Worm (Caenorhabditis elegans) whole organism, young adult: ENCODE results near the gene F44E2.7.

Experiments
- C06A6.2 ChIP-seq: fragments of 200-800 bp; sonication (Bioruptor generic); conservative IDR thresholded peaks from 2 replicates; pipeline ENCODE4 v1.3.6; 2022; ENCODE audit warnings: missing genetic modification characterization, missing compliant biosample characterization
- F10E7.11 ChIP-seq: sonication (generic microtip); optimal IDR thresholded peaks from 2 replicates; lab custom pipeline; 2017; ENCODE audit warnings: mild to moderate bottlenecking, missing genetic modification characterization, moderate library complexity, missing compliant biosample characterization
- F23B12.7 ChIP-seq: sonication (generic microtip); optimal IDR thresholded peaks from 2 replicates; lab custom pipeline; 2017; ENCODE audit warnings: missing genetic modification characterization, mild to moderate bottlenecking, missing compliant biosample characterization, antibody characterized with exemption, moderate library complexity; ENCODE audit not compliant: insufficient read depth
- F39B2.1 ChIP-seq: fragments of 200-800 bp; sonication (Bioruptor generic); IDR thresholded peaks from 2 replicates; pipeline ENCODE4 v1.3.6; 2022; ENCODE audit warnings: missing genetic modification reagents, missing genetic modification characterization, missing compliant biosample characterization
- K11D2.4 ChIP-seq: fragments of 200-800 bp; sonication (Bioruptor generic); IDR thresholded peaks from 2 replicates; pipeline ENCODE4 v1.3.6; 2022; ENCODE audit warnings: missing genetic modification reagents, missing genetic modification characterization, missing compliant biosample characterization
- Y53F4B.3 ChIP-seq: fragments of 200-800 bp; sonication (Bioruptor generic); IDR thresholded peaks from 2 replicates; pipeline ENCODE4 v1.3.6; 2022; ENCODE audit warnings: missing genetic modification reagents, missing genetic modification characterization, missing compliant biosample characterization
- Y53G8AR.9 ChIP-seq: fragments of 200-800 bp; sonication (Bioruptor generic); conservative IDR thresholded peaks from 2 replicates; pipeline ENCODE4 v1.3.6; 2022; ENCODE audit warnings: missing genetic modification reagents, missing genetic modification characterization, missing compliant biosample characterization
- Y56A3A.18 ChIP-seq: fragments of 200-800 bp; sonication (Bioruptor generic); IDR thresholded peaks from 2 replicates; pipeline ENCODE4 v1.3.6; 2022; ENCODE audit warnings: missing genetic modification reagents, missing genetic modification characterization, missing compliant biosample characterization
- Y67H2A.10 ChIP-seq: fragments of 200-800 bp; sonication (Bioruptor generic); conservative IDR thresholded peaks from 2 replicates; pipeline ENCODE4 v1.3.6; 2022; ENCODE audit warnings: missing genetic modification reagents, missing genetic modification characterization, missing compliant biosample characterization
- Y95B8A.8 ChIP-seq: fragments of 200-800 bp; sonication (Bioruptor generic); IDR thresholded peaks from 2 replicates; pipeline ENCODE4 v1.3.6; 2022; ENCODE audit warnings: missing genetic modification reagents, missing genetic modification characterization, missing compliant biosample characterization
- ZK185.1 ChIP-seq: sonication (generic microtip); optimal IDR thresholded peaks from 2 replicates; lab custom pipeline; 2016; ENCODE audit warnings: mild to moderate bottlenecking, missing genetic modification characterization, missing compliant biosample characterization; ENCODE audit not compliant: poor library complexity, severe bottlenecking
- atf-7 ChIP-seq: sonication (generic microtip); optimal IDR thresholded peaks from 2 replicates; lab custom pipeline; 2017; ENCODE audit warnings: mild to moderate bottlenecking, missing genetic modification characterization, missing compliant biosample characterization
- attf-6 ChIP-seq: fragments of 200-800 bp; sonication (Bioruptor generic); IDR thresholded peaks from 2 replicates; pipeline ENCODE4 v1.3.6; 2022; ENCODE audit warnings: missing genetic modification reagents, missing genetic modification characterization, missing compliant biosample characterization
- bed-1 ChIP-seq: fragments of 200-800 bp; sonication (Bioruptor generic); IDR thresholded peaks from 2 replicates; pipeline ENCODE4 v1.3.6; 2022; ENCODE audit warnings: missing genetic modification reagents, missing genetic modification characterization, missing compliant biosample characterization
- cebp-2 ChIP-seq: fragments of 200-800 bp; sonication (Bioruptor generic); IDR thresholded peaks from 2 replicates; pipeline ENCODE4 v1.3.6; 2022; ENCODE audit warnings: missing genetic modification characterization, missing compliant biosample characterization
- ceh-27 ChIP-seq: fragments of 200-800 bp; sonication (Bioruptor generic); optimal IDR thresholded peaks from 2 replicates; lab custom pipeline; 2018; ENCODE audit warnings: mild to moderate bottlenecking, missing genetic modification characterization, moderate library complexity, missing compliant biosample characterization
- ceh-58 ChIP-seq: fragments of 200-800 bp; sonication (Bioruptor generic); IDR thresholded peaks from 2 replicates; pipeline ENCODE4 v1.3.6; 2022; ENCODE audit warnings: missing genetic modification characterization, missing compliant biosample characterization
- dox-1 ChIP-seq: fragments of 200-800 bp; sonication (Bioruptor generic); IDR thresholded peaks from 2 replicates; pipeline ENCODE4 v1.3.6; 2022; ENCODE audit warnings: missing genetic modification reagents, missing genetic modification characterization, missing compliant biosample characterization
- dpff-1 ChIP-seq: sonication (generic microtip); optimal IDR thresholded peaks from 2 replicates; lab custom pipeline; 2017; ENCODE audit warnings: mild to moderate bottlenecking, missing genetic modification characterization, missing compliant biosample characterization
- dpl-1 ChIP-seq: fragments of 150-350 bp; optimal IDR thresholded peaks from 2 replicates; lab custom pipeline; 2014; ENCODE audit warnings: missing biosample characterization, missing genetic modification reagents, missing genetic modification characterization
- efl-1 ChIP-seq: fragments of 150-350 bp; optimal IDR thresholded peaks from 2 replicates; lab custom pipeline; 2014; ENCODE audit warnings: missing biosample characterization, missing genetic modification reagents, missing genetic modification characterization
- let-526 ChIP-seq: fragments of 200-800 bp; sonication (Bioruptor generic); IDR thresholded peaks from 2 replicates; pipeline ENCODE4 v1.3.6; 2022; ENCODE audit warnings: missing genetic modification reagents, missing genetic modification characterization, missing compliant biosample characterization
- lin-26 ChIP-seq: fragments of 200-800 bp; sonication (Bioruptor generic); IDR thresholded peaks from 2 replicates; pipeline ENCODE4 v1.3.6; 2022; ENCODE audit warnings: missing genetic modification reagents, missing genetic modification characterization, missing compliant biosample characterization
- lin-35 ChIP-seq, 3 experiments: fragments of 150-350 bp in 2 of 3; sonication (generic microtip) in 1 of 3; optimal IDR thresholded peaks; 2 replicates each; lab custom pipeline; 2014 to 2018; ENCODE audit warnings: missing biosample characterization in 3 of 3, missing genetic modification characterization in 3 of 3, missing genetic modification reagents in 3 of 3
- lin-54 ChIP-seq: fragments of 200-800 bp; sonication (Bioruptor generic); optimal IDR thresholded peaks from 2 replicates; lab custom pipeline; 2018; ENCODE audit warnings: mild to moderate bottlenecking, missing genetic modification characterization, missing compliant biosample characterization
- madf-3 ChIP-seq: fragments of 200-800 bp; sonication (Bioruptor generic); IDR thresholded peaks from 2 replicates; pipeline ENCODE4 v1.3.6; 2022; ENCODE audit warnings: missing genetic modification reagents, missing genetic modification characterization, missing compliant biosample characterization
- madf-6 ChIP-seq: fragments of 200-800 bp; sonication (Bioruptor generic); IDR thresholded peaks from 2 replicates; pipeline ENCODE4 v1.3.6; 2022; ENCODE audit warnings: missing genetic modification reagents, missing genetic modification characterization, missing compliant biosample characterization
- mcd-1 ChIP-seq: fragments of 200-800 bp; sonication (Bioruptor generic); IDR thresholded peaks from 2 replicates; pipeline ENCODE4 v1.3.6; 2022; ENCODE audit warnings: missing genetic modification reagents, missing genetic modification characterization, missing compliant biosample characterization
- mel-28 ChIP-seq: sonication (generic microtip); optimal IDR thresholded peaks from 2 replicates; lab custom pipeline; 2016; ENCODE audit warnings: borderline replicate concordance, mild to moderate bottlenecking, missing genetic modification characterization, missing compliant biosample characterization
- nhr-80 ChIP-seq: sonication (generic microtip); optimal IDR thresholded peaks from 2 replicates; lab custom pipeline; 2016; ENCODE audit warnings: missing genetic modification characterization, missing compliant biosample characterization
- somi-1 ChIP-seq: fragments of 200-800 bp; sonication (Bioruptor generic); optimal IDR thresholded peaks from 2 replicates; lab custom pipeline; 2018; ENCODE audit warnings: mild to moderate bottlenecking, missing genetic modification characterization, missing compliant biosample characterization
- unc-130 ChIP-seq: sonication (generic microtip); optimal IDR thresholded peaks from 2 replicates; lab custom pipeline; 2016; ENCODE audit warnings: missing genetic modification reagents, missing genetic modification characterization, missing compliant biosample characterization
- ztf-22 ChIP-seq: fragments of 200-800 bp; sonication (Bioruptor generic); optimal IDR thresholded peaks from 2 replicates; lab custom pipeline; 2018; ENCODE audit warnings: mild to moderate bottlenecking, missing genetic modification characterization, moderate library complexity, missing compliant biosample characterization
- ztf-26 ChIP-seq: sonication (generic microtip); optimal IDR thresholded peaks from 2 replicates; lab custom pipeline; 2017; ENCODE audit warnings: missing genetic modification characterization, missing compliant biosample characterization

The F44E2.7 gene

DNA sequence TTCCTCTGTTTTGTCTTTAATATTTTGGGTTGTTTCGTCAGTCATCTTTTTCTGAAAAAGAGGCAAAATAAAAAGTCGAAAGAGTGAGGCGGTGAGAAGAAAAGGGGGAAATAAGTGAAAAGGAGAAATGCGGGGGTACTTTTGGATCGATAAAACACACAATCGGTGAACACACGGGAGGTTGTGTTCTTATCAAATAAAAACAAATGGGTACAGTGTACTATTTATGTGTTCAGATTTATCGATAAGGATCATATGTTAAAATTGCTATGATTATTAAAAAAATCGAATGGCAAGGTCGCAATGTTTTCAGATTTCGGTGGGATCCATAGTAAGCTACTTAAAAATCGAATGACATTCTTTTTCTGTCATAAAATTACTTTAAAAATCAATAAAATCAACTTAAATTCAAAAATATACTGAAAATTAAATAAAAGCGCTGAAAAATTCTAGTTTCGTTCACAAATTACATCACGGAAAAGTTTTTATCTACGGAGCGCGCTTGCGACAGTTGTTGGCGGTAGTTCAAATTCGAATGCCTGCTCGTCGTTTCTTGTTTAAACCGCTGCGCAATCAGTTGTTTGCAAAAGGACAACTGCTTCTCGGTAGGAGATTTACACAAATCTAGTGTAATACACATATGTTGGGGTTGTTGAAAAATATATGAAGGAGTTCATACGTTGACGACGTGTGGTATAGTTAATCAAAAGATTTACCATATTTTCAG is 38.9 kb downstream of the F44E2.7 start, which contains the start of gene prx-19:
Gene prx-19 (minus strand): TSS at position 51 of the 727 bp plus-strand sequence.
- TF ChIP-seq lin-54 (GFP tag; lab: Kevin White, UChicago): peak; percentile 80
- peak; percentile 5 for TF ChIP-seq nhr-80 (tag; lab: Kevin White, UChicago)
- no peak for TF ChIP-seq ceh-58
- TF ChIP-seq efl-1: peak; percentile 72
- TF ChIP-seq Y53F4B.3 (GFP tag; lab: Robert Waterston, UW): no peak
- peak; percentile 22 for TF ChIP-seq F23B12.7
- peak in 1 of 3 experiments; percentile 81 for TF ChIP-seq lin-35 (GFP tag; optimal IDR thresholded peaks at IDR 0.05; lab: Kevin White, UChicago)
- TF ChIP-seq mcd-1 (GFP tag; lab: Robert Waterston, UW): peak; percentile 83
- peak; percentile 67 for TF ChIP-seq dpl-1 (GFP tag; lab: Kevin White, UChicago)
- no peak for TF ChIP-seq ceh-27
- no peak for TF ChIP-seq let-526

DNA sequence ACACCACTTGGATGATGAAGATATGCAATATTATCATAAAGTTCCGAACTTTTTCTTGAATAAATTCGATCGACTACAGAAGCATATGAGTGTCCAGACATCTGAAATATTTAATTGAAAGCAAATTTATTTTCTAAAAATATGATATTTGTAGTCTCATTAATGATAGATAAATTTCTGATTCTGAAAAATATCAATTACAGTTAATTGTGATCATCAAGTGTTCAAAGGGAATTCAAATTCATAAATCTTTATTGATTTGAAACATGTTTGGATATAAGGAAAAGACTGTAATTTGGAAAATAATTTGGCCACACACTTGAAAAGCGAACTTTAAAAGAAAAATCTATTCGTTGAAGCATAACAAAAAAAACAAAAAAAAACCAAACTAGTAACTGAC is 41.0 kb downstream of the F44E2.7 start, which contains the start of gene F54F2.7:
Gene F54F2.7 (minus strand): TSS at position 101 of the 400 bp plus-strand sequence.
- TF ChIP-seq ztf-22 (GFP tag; lab: Kevin White, UChicago): no peak
- no peak for TF ChIP-seq F39B2.1 (GFP tag; lab: Robert Waterston, UW)
- no peak for TF ChIP-seq F10E7.11 (tag; lab: Kevin White, UChicago)
- no peak for TF ChIP-seq ZK185.1 (tag; lab: Kevin White, UChicago)
- no peak for TF ChIP-seq madf-6 (GFP tag; lab: Robert Waterston, UW)
- TF ChIP-seq K11D2.4 (GFP tag; lab: Robert Waterston, UW): no peak
- TF ChIP-seq attf-6 (GFP tag; lab: Robert Waterston, UW): no peak
- no peak for TF ChIP-seq Y53G8AR.9 (GFP tag; lab: Robert Waterston, UW)
- TF ChIP-seq dpff-1 (tag; lab: Kevin White, UChicago): no peak
- TF ChIP-seq madf-3: no peak
- TF ChIP-seq C06A6.2 (GFP tag; lab: Robert Waterston, UW): no peak
- no peak for TF ChIP-seq cebp-2 (GFP tag; lab: Robert Waterston, UW)
- no peak for TF ChIP-seq bed-1 (GFP tag; lab: Robert Waterston, UW)
- TF ChIP-seq unc-130 (GFP tag; lab: Kevin White, UChicago): no peak
- TF ChIP-seq atf-7 (tag; lab: Kevin White, UChicago): no peak
- no peak for TF ChIP-seq mel-28 (tag; lab: Kevin White, UChicago)
- TF ChIP-seq somi-1 (GFP tag; lab: Kevin White, UChicago): no peak
- no peak for TF ChIP-seq lin-26 (GFP tag; lab: Robert Waterston, UW)
- no peak for TF ChIP-seq ztf-26 (tag; lab: Kevin White, UChicago)

DNA sequence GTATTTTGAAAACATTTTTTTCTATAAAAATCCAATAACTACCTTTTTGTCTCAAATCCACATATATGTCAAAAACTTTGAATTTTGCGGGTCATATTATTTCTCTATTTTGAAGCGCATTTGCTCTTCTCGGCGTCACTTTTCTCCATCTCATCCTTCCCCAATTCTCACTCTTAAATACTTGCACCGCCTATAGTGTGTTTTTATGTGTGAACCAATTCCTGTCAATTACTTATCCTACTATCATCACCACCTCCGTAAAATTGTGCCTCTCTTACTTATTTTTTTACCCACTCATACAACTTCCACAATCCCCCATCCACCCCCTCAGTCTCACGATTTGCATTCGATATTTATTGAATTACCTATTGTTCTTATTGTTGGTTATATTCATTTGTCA is 42.5 kb downstream of the F44E2.7 start:
- 0 out of 2 replicates have a peak, but pooled peaks have one; percentile 11 for TF ChIP-seq dox-1 (GFP tag; lab: Robert Waterston, UW)
- TF ChIP-seq Y56A3A.18 (GFP tag; lab: Robert Waterston, UW): 0 out of 2 replicates have a peak, but pooled peaks have one; percentile 35
- 0 out of 2 replicates have a peak, but pooled peaks have one; percentile 51 for TF ChIP-seq Y95B8A.8 (GFP tag; lab: Robert Waterston, UW)
- TF ChIP-seq Y67H2A.10 (GFP tag; lab: Robert Waterston, UW): no peak
